Fruit fly (Drosophila melanogaster) whole organism, embryonic: Measurements from ENCODE around the gene Rab23.

Experiments
- Asciz ChIP-seq: fragments of 200-800 bp; sonication (Bioruptor generic); optimal IDR thresholded peaks from 2 replicates; lab custom pipeline; 2017; ENCODE audit warnings: missing biosample characterization, mild to moderate bottlenecking, missing genetic modification characterization, missing genetic modification reagents
- Atf6 ChIP-seq: fragments of 200-800 bp; sonication (Bioruptor generic); IDR thresholded peaks from 2 replicates; pipeline ENCODE4 v1.3.6; 2022; ENCODE audit warnings: missing biosample characterization, missing genetic modification characterization
- CG11560 ChIP-seq: fragments of 200-800 bp; sonication (Bioruptor generic); IDR thresholded peaks from 3 replicates; pipeline ENCODE4 v1.3.6; 2022; ENCODE audit warnings: missing biosample characterization, missing genetic modification characterization
- CG12659 ChIP-seq: fragments of 200-800 bp; sonication (Bioruptor generic); optimal IDR thresholded peaks from 3 replicates; lab custom pipeline; 2017; ENCODE audit warnings: mild to moderate bottlenecking, missing biosample characterization, missing genetic modification reagents, missing genetic modification characterization
- CG13123 ChIP-seq: fragments of 200-800 bp; sonication (Bioruptor generic); optimal IDR thresholded peaks from 2 replicates; lab custom pipeline; 2016; ENCODE audit warnings: missing biosample characterization, missing genetic modification characterization
- CG13775 ChIP-seq: fragments of 200-800 bp; sonication (Bioruptor generic); optimal IDR thresholded peaks from 3 replicates; lab custom pipeline; 2017; ENCODE audit warnings: missing biosample characterization, mild to moderate bottlenecking, missing genetic modification characterization
- CG14667 ChIP-seq: fragments of 200-800 bp; sonication (Bioruptor generic); IDR thresholded peaks from 2 replicates; pipeline ENCODE4 v1.3.6; 2022; ENCODE audit warnings: missing biosample characterization, missing genetic modification characterization
- CG15011 ChIP-seq: fragments of 200-800 bp; sonication (Bioruptor generic); optimal IDR thresholded peaks from 3 replicates; lab custom pipeline; 2018; ENCODE audit warnings: missing biosample characterization, mild to moderate bottlenecking, missing genetic modification characterization
- CG15073 ChIP-seq: fragments of 200-800 bp; sonication (Bioruptor generic); optimal IDR thresholded peaks from 2 replicates; lab custom pipeline; 2016; ENCODE audit warnings: missing biosample characterization, missing genetic modification characterization
- CG15696 ChIP-seq: fragments of 200-800 bp; sonication (Bioruptor generic); optimal IDR thresholded peaks from 2 replicates; lab custom pipeline; 2019; ENCODE audit warnings: missing biosample characterization, mild to moderate bottlenecking, missing genetic modification characterization, moderate library complexity
- CG16779 ChIP-seq: fragments of 200-800 bp; sonication (Bioruptor generic); IDR thresholded peaks from 2 replicates; pipeline ENCODE4 v1.3.6; 2022; ENCODE audit warnings: missing biosample characterization, missing genetic modification characterization
- CG17568 ChIP-seq: fragments of 200-800 bp; sonication (Bioruptor generic); optimal IDR thresholded peaks from 2 replicates; lab custom pipeline; 2018; ENCODE audit warnings: missing biosample characterization, mild to moderate bottlenecking, missing genetic modification characterization, moderate library complexity
- CG32772 ChIP-seq: fragments of 200-800 bp; sonication (Bioruptor generic); IDR thresholded peaks from 2 replicates; pipeline ENCODE4 v1.3.6; 2022; ENCODE audit warnings: missing biosample characterization, missing genetic modification characterization
- CG3281 ChIP-seq: fragments of 200-800 bp; sonication (Bioruptor generic); optimal IDR thresholded peaks from 3 replicates; lab custom pipeline; 2017; ENCODE audit warnings: missing biosample characterization, mild to moderate bottlenecking, missing genetic modification characterization
- CG33213 ChIP-seq: fragments of 200-800 bp; sonication (Bioruptor generic); optimal IDR thresholded peaks from 3 replicates; lab custom pipeline; 2016; ENCODE audit warnings: missing biosample characterization, missing genetic modification characterization
- CG34422 ChIP-seq: fragments of 200-800 bp; sonication (Bioruptor generic); IDR thresholded peaks from 3 replicates; pipeline ENCODE4 v1.3.6; 2022; ENCODE audit warnings: missing biosample characterization, missing genetic modification characterization
- CG43689 ChIP-seq: fragments of 200-800 bp; sonication (Bioruptor generic); IDR thresholded peaks from 2 replicates; pipeline ENCODE4 v1.3.6; 2022; ENCODE audit warnings: missing biosample characterization, missing genetic modification characterization
- CG4617 ChIP-seq: fragments of 200-800 bp; sonication (Bioruptor generic); optimal IDR thresholded peaks from 3 replicates; lab custom pipeline; 2016; ENCODE audit warnings: missing biosample characterization, missing genetic modification characterization, borderline replicate concordance
- CG5953 ChIP-seq: fragments of 200-800 bp; sonication (Bioruptor generic); IDR thresholded peaks from 2 replicates; pipeline ENCODE4 v1.3.6; 2022; ENCODE audit warnings: missing biosample characterization, missing genetic modification characterization
- CG6791 ChIP-seq: fragments of 200-800 bp; sonication (Bioruptor generic); IDR thresholded peaks from 3 replicates; pipeline ENCODE4 v1.3.6; 2022; ENCODE audit warnings: missing biosample characterization, missing genetic modification characterization; ENCODE audit not compliant: partially characterized antibody
- CG7963 ChIP-seq: fragments of 200-800 bp; sonication (Bioruptor generic); IDR thresholded peaks from 3 replicates; pipeline ENCODE4 v1.3.6; 2022; ENCODE audit warnings: missing biosample characterization, missing genetic modification characterization; ENCODE audit not compliant: partially characterized antibody
- CG8089 ChIP-seq: fragments of 200-800 bp; sonication (Bioruptor generic); optimal IDR thresholded peaks from 3 replicates; lab custom pipeline; 2016; ENCODE audit warnings: missing biosample characterization, missing genetic modification characterization
- CG8478 ChIP-seq: fragments of >200 bp; optimal IDR thresholded peaks from 2 replicates; lab custom pipeline; 2018
- CG9817 ChIP-seq: fragments of 200-800 bp; sonication (Bioruptor generic); optimal IDR thresholded peaks from 2 replicates; lab custom pipeline; 2018; ENCODE audit warnings: missing biosample characterization, mild to moderate bottlenecking, missing genetic modification characterization, moderate library complexity
- D19B ChIP-seq: fragments of 200-800 bp; sonication (Bioruptor generic); optimal IDR thresholded peaks from 2 replicates; lab custom pipeline; 2017; ENCODE audit warnings: missing biosample characterization, mild to moderate bottlenecking, missing genetic modification characterization
- Mad ChIP-seq: fragments of 200-800 bp; sonication (Bioruptor generic); optimal IDR thresholded peaks from 2 replicates; lab custom pipeline; 2016; ENCODE audit warnings: missing biosample characterization, missing genetic modification characterization
- Neu2 ChIP-seq: fragments of 200-800 bp; sonication (Bioruptor generic); optimal IDR thresholded peaks from 3 replicates; lab custom pipeline; 2016; ENCODE audit warnings: missing biosample characterization, missing genetic modification characterization, borderline replicate concordance
- Nf-YC ChIP-seq: fragments of 200-800 bp; optimal IDR thresholded peaks from 3 replicates; lab custom pipeline; 2019; ENCODE audit warnings: missing biosample characterization, mild to moderate bottlenecking, missing genetic modification characterization, moderate library complexity
- NfI ChIP-seq: fragments of 200-800 bp; sonication (Bioruptor generic); optimal IDR thresholded peaks from 3 replicates; lab custom pipeline; 2018; ENCODE audit warnings: missing biosample characterization, mild to moderate bottlenecking, missing genetic modification characterization, moderate library complexity
- PHDP ChIP-seq: fragments of 200-800 bp; sonication (Bioruptor generic); optimal IDR thresholded peaks from 3 replicates; lab custom pipeline; 2018; ENCODE audit warnings: missing biosample characterization, mild to moderate bottlenecking, missing genetic modification characterization, moderate library complexity
- Stat92E ChIP-seq, 3 experiments: fragments of >200 bp in 2 of 3; fragments of 200-800 bp in 1 of 3; sonication (Bioruptor generic) in 1 of 3; optimal IDR thresholded peaks; 2 replicates each; lab custom pipeline; 2017 to 2019; ENCODE audit warnings: missing biosample characterization in 3 of 3, missing genetic modification characterization in 3 of 3, mild to moderate bottlenecking in 1 of 3, moderate library complexity in 1 of 3
- bowl ChIP-seq: fragments of 200-800 bp; sonication (Bioruptor generic); IDR thresholded peaks from 2 replicates; pipeline ENCODE4 v1.3.6; 2022; ENCODE audit warnings: missing biosample characterization, missing genetic modification characterization
- cato ChIP-seq: fragments of 200-800 bp; sonication (Bioruptor generic); optimal IDR thresholded peaks from 2 replicates; lab custom pipeline; 2016; ENCODE audit warnings: missing biosample characterization, missing genetic modification characterization, borderline replicate concordance
- chn ChIP-seq: fragments of 200-800 bp; sonication (Bioruptor generic); optimal IDR thresholded peaks from 2 replicates; lab custom pipeline; 2016; ENCODE audit warnings: missing biosample characterization, missing genetic modification characterization
- crol ChIP-seq: fragments of 200-800 bp; sonication (Bioruptor generic); IDR thresholded peaks from 2 replicates; pipeline ENCODE4 v1.3.6; 2022; ENCODE audit warnings: missing biosample characterization, missing genetic modification characterization
- ems ChIP-seq: fragments of 200-800 bp; sonication (Bioruptor generic); optimal IDR thresholded peaks from 3 replicates; lab custom pipeline; 2016; ENCODE audit warnings: missing biosample characterization, missing genetic modification characterization
- esg ChIP-seq: fragments of 200-800 bp; sonication (Bioruptor generic); conservative IDR thresholded peaks from 2 replicates; pipeline ENCODE4 v1.3.6; 2022; ENCODE audit warnings: missing biosample characterization, missing genetic modification characterization
- exex ChIP-seq: fragments of 200-800 bp; sonication (Bioruptor generic); optimal IDR thresholded peaks from 4 replicates; lab custom pipeline; 2018; ENCODE audit warnings: missing biosample characterization, mild to moderate bottlenecking, missing genetic modification characterization, moderate library complexity
- fu2 ChIP-seq: fragments of 200-800 bp; sonication (Bioruptor generic); optimal IDR thresholded peaks from 2 replicates; lab custom pipeline; 2016; ENCODE audit warnings: missing biosample characterization, missing genetic modification characterization
- grau ChIP-seq: fragments of 200-800 bp; optimal IDR thresholded peaks from 3 replicates; lab custom pipeline; 2019; ENCODE audit warnings: missing biosample characterization, mild to moderate bottlenecking, missing genetic modification characterization, moderate library complexity
- gro ChIP-seq: fragments of 200-800 bp; sonication (Bioruptor generic); optimal IDR thresholded peaks from 2 replicates; lab custom pipeline; 2016; ENCODE audit warnings: missing biosample characterization, missing genetic modification characterization
- hkb ChIP-seq, 2 experiments: fragments of 200-800 bp in 1 of 2; fragments of >200 bp in 1 of 2; sonication (Bioruptor generic) in 1 of 2; IDR thresholded peaks in 1 of 2; optimal IDR thresholded peaks in 1 of 2; 2 replicates each; pipeline versions ENCODE4 v1.3.6 to Lab custom; 2017 to 2022; ENCODE audit warnings: missing biosample characterization in 1 of 2, missing genetic modification characterization in 1 of 2
- ken ChIP-seq: fragments of 200-800 bp; sonication (Bioruptor generic); IDR thresholded peaks from 3 replicates; pipeline ENCODE4 v1.3.6; 2022; ENCODE audit warnings: missing biosample characterization, missing genetic modification characterization
- mirr ChIP-seq: fragments of 200-800 bp; sonication (Bioruptor generic); optimal IDR thresholded peaks from 3 replicates; lab custom pipeline; 2018; ENCODE audit warnings: missing biosample characterization, mild to moderate bottlenecking, missing genetic modification characterization
- prd ChIP-seq, 3 experiments: fragments of >200 bp in 2 of 3; fragments of 200-800 bp in 1 of 3; sonication (Bioruptor generic) in 1 of 3; optimal IDR thresholded peaks in 2 of 3; IDR thresholded peaks in 1 of 3; 2 replicates in 2 of 3; 3 replicates in 1 of 3; pipeline versions ENCODE4 v1.3.6 to Lab custom; 2017 to 2022; ENCODE audit warnings: missing biosample characterization in 1 of 3, missing genetic modification characterization in 1 of 3
- sc ChIP-seq, 3 experiments: fragments of >200 bp in 2 of 3; fragments of 200-800 bp in 1 of 3; sonication (Bioruptor generic) in 1 of 3; optimal IDR thresholded peaks; 2 replicates in 2 of 3; 3 replicates in 1 of 3; lab custom pipeline; 2017; ENCODE audit warnings: mild to moderate bottlenecking in 1 of 3, missing biosample characterization in 1 of 3, missing genetic modification characterization in 1 of 3, missing genetic modification reagents in 1 of 3
- sim ChIP-seq: fragments of 200-800 bp; sonication (Bioruptor generic); IDR thresholded peaks from 2 replicates; pipeline ENCODE4 v1.3.6; 2022; ENCODE audit warnings: missing biosample characterization, missing genetic modification characterization
- wor ChIP-seq: fragments of 200-800 bp; sonication (Bioruptor generic); IDR thresholded peaks from 2 replicates; pipeline ENCODE4 v1.3.6; 2022; ENCODE audit warnings: missing biosample characterization, missing genetic modification characterization

Gene Rab23

dm6 chr3R:5654692-5655181 lies 30.5 kb downstream of the Rab23 start, which contains the start of the genes elm and MED27 (continued):
- TF ChIP-seq CG3281 (GFP tag; lab: Kevin White, UChicago) (peak; percentile 85), NfI (GFP tag; lab: Kevin White, UChicago) (peak; percentile 90), Asciz (peak; percentile 67), fu2 (GFP tag; lab: Kevin White, UChicago) (peak; percentile 91), CG6791 (GFP tag; lab: Robert Waterston, UW) (peak; percentile 85), prd (optimal IDR thresholded peaks at IDR 0.05; lab: Kevin White, UChicago) (no peak), prd (GFP tag; IDR thresholded peaks at IDR 0.05; lab: Robert Waterston, UW) (peak; percentile 98), hkb (optimal IDR thresholded peaks at IDR 0.05; lab: Kevin White, UChicago) (peak; percentile 87), hkb (GFP tag; IDR thresholded peaks at IDR 0.05; lab: Robert Waterston, UW) (peak; percentile 86), esg (GFP tag; lab: Robert Waterston, UW) (peak; percentile 93), sc (optimal IDR thresholded peaks at IDR 0.05; lab: Kevin White, UChicago) (no peak), sc (GFP tag; optimal IDR thresholded peaks at IDR 0.05; lab: Kevin White, UChicago) (peak; percentile 71), chn (GFP tag; lab: Kevin White, UChicago) (peak; percentile 95), CG15696 (tag; lab: Kevin White, UChicago) (peak; percentile 97), CG14667 (GFP tag; lab: Robert Waterston, UW) (peak; percentile 92), CG8478 (no peak), CG9817 (tag; lab: Kevin White, UChicago) (peak; percentile 96), CG34422 (GFP tag; lab: Robert Waterston, UW) (peak; percentile 95), CG17568 (no peak), CG8089 (GFP tag; lab: Kevin White, UChicago) (peak; percentile 83), CG32772 (GFP tag; lab: Robert Waterston, UW) (peak; percentile 95), Neu2 (GFP tag; lab: Kevin White, UChicago) (peak; percentile 47), mirr (GFP tag; lab: Kevin White, UChicago) (peak; percentile 51), ems (peak; percentile 94), gro (GFP tag; lab: Kevin White, UChicago) (peak; percentile 89), CG4617 (GFP tag; lab: Kevin White, UChicago) (peak; percentile 91), CG33213 (GFP tag; lab: Kevin White, UChicago) (peak; percentile 94), wor (GFP tag; lab: Robert Waterston, UW) (peak; percentile 89), CG15073 (peak; percentile 64), grau (tag; lab: Kevin White, UChicago) (peak; percentile 93), D19B (GFP tag; lab: Kevin White, UChicago) (peak; percentile 72), CG13123 (GFP tag; lab: Kevin White, UChicago) (peak; percentile 89), CG43689 (GFP tag; lab: Robert Waterston, UW) (0 out of 2 replicates have a peak, but pooled peaks have one; percentile 52), Atf6 (GFP tag; lab: Robert Waterston, UW) (peak; percentile 87), CG12659 (peak; percentile 97), CG11560 (tag; lab: Robert Waterston, UW) (peak; percentile 83), CG7963 (GFP tag; lab: Robert Waterston, UW) (peak; percentile 58; the same call in 1 of the 3 replicates), cato (GFP tag; lab: Kevin White, UChicago) (peak; percentile 91), CG13775 (GFP tag; lab: Kevin White, UChicago) (peak; percentile 96), ken (GFP tag; lab: Robert Waterston, UW) (peak; percentile 94), bowl (GFP tag; lab: Robert Waterston, UW) (0 out of 2 replicates have a peak, but pooled peaks have one; percentile 42), Stat92E (GFP tag; optimal IDR thresholded peaks at IDR 0.05; lab: Kevin White, UChicago) (peak in 1 of 3 experiments; percentile 69), crol (GFP tag; lab: Robert Waterston, UW) (peak; percentile 59; the same call in 1 of the 2 replicates), sim (GFP tag; lab: Robert Waterston, UW) (peak; percentile 60; the same call in 1 of the 2 replicates), CG5953 (GFP tag; lab: Robert Waterston, UW) (peak; percentile 71; the same call in 1 of the 2 replicates), PHDP (tag; lab: Kevin White, UChicago) (peak; percentile 90), CG15011 (GFP tag; lab: Kevin White, UChicago) (no peak), CG16779 (peak; percentile 25; the same call in 1 of the 2 replicates), Nf-YC (tag; lab: Kevin White, UChicago) (peak; percentile 90), exex (tag; lab: Kevin White, UChicago) (peak; percentile 64), Mad (GFP tag; lab: Kevin White, UChicago) (peak; percentile 94)
